Worm (Caenorhabditis elegans) whole organism, L2 larva: Measurements from ENCODE around the gene srt-45.

Experiments used
- aly-2 ChIP-seq: fragments of 150-350 bp; optimal IDR thresholded peaks from 2 replicates; lab custom pipeline; 2014; ENCODE audit warnings: missing biosample characterization, missing genetic modification characterization
- blmp-1 ChIP-seq: sonication (generic microtip); optimal IDR thresholded peaks from 2 replicates; lab custom pipeline; 2017; ENCODE audit warnings: missing genetic modification characterization, mild to moderate bottlenecking, missing compliant biosample characterization, antibody characterized with exemption, moderate library complexity; ENCODE audit not compliant: insufficient read depth
- elt-3 ChIP-seq: sonication (generic microtip); optimal IDR thresholded peaks from 2 replicates; lab custom pipeline; 2017; ENCODE audit warnings: missing biosample characterization, missing genetic modification characterization
- fos-1 ChIP-seq: fragments of 150-350 bp; optimal IDR thresholded peaks from 2 replicates; lab custom pipeline; 2014; ENCODE audit warnings: missing biosample characterization, missing genetic modification characterization
- lin-39 ChIP-seq: fragments of 150-350 bp; optimal IDR thresholded peaks from 2 replicates; lab custom pipeline; 2014; ENCODE audit warnings: missing biosample characterization, missing genetic modification reagents, missing genetic modification characterization
- lsy-2 ChIP-seq, 2 experiments: fragments of 150-350 bp in 1 of 2; sonication (generic microtip) in 1 of 2; optimal IDR thresholded peaks; 2 replicates each; lab custom pipeline; 2014 to 2017; ENCODE audit warnings: missing biosample characterization in 2 of 2, missing genetic modification characterization in 2 of 2
- sma-9 ChIP-seq, 2 experiments: fragments of 150-350 bp in 1 of 2; sonication (generic microtip) in 1 of 2; optimal IDR thresholded peaks; 2 replicates each; lab custom pipeline; 2014 to 2016; ENCODE audit warnings: missing genetic modification characterization in 2 of 2, mild to moderate bottlenecking in 1 of 2, missing biosample characterization in 1 of 2, missing compliant biosample characterization in 1 of 2, missing genetic modification reagents in 1 of 2, moderate library complexity in 1 of 2
- unc-39 ChIP-seq: fragments of 150-350 bp; optimal IDR thresholded peaks from 2 replicates; lab custom pipeline; 2014; ENCODE audit warnings: missing biosample characterization, missing genetic modification characterization
- unc-55 ChIP-seq: fragments of 150-350 bp; sonication (generic microtip); optimal IDR thresholded peaks from 3 replicates; lab custom pipeline; 2014; ENCODE audit warnings: missing biosample characterization, missing genetic modification reagents, missing genetic modification characterization
- unc-62 ChIP-seq: fragments of 150-350 bp; optimal IDR thresholded peaks from 2 replicates; lab custom pipeline; 2014; ENCODE audit warnings: missing biosample characterization, missing genetic modification reagents, missing genetic modification characterization

DNA sequence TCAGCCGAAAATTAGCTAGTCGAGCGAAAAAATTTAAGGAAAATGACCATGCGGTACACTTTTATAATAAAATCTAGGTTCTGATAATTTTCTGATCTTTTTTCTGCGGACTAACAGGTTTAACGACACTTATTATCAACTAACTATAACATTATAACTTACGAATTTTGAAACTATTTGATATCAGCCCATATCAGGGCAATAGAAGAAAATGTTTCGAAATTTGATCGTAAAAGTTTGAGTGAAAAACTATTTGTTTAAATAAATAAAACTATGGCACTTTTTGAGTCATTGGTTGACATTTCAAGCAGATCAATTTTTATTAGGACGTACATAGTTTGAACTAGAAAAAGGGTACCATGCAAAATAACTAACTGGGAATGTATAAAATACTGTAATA lies 46.9 kb downstream of the srt-45 start, which contains the start of gene pcp-4:
- TF ChIP-seq unc-62 (GFP tag; lab: Kevin White, UChicago) (no peak), blmp-1 (tag; lab: Kevin White, UChicago) (no peak), lsy-2 (tag; optimal IDR thresholded peaks at IDR 0.05; lab: Kevin White, UChicago) (no peak), sma-9 (GFP tag; optimal IDR thresholded peaks at IDR 0.05; lab: Kevin White, UChicago) (no peak), sma-9 (tag; optimal IDR thresholded peaks at IDR 0.05; lab: Kevin White, UChicago) (no peak), aly-2 (tag; lab: Kevin White, UChicago) (no peak), unc-39 (no peak), lin-39 (no peak), unc-55 (GFP tag; lab: Kevin White, UChicago) (no peak), fos-1 (tag; lab: Kevin White, UChicago) (peak; percentile 53), elt-3 (tag; lab: Kevin White, UChicago) (no peak)
